Worm (Caenorhabditis elegans) whole organism, early embryonic: Measurements from ENCODE around the gene cpt-2.

ENCODE experiments used
- B0310.2 ChIP-seq: sonication (generic microtip); optimal IDR thresholded peaks from 2 replicates; lab custom pipeline; 2016; ENCODE audit warnings: mild to moderate bottlenecking, missing genetic modification characterization, missing compliant biosample characterization
- F13C5.2 ChIP-seq: sonication (generic microtip); optimal IDR thresholded peaks from 2 replicates; lab custom pipeline; 2017; ENCODE audit warnings: mild to moderate bottlenecking, missing genetic modification characterization, inconsistent platforms, missing compliant biosample characterization
- aly-1 ChIP-seq: sonication (generic microtip); optimal IDR thresholded peaks from 2 replicates; lab custom pipeline; 2016; ENCODE audit warnings: missing genetic modification characterization, missing compliant biosample characterization
- ama-1 ChIP-seq: fragments of 150-350 bp; optimal IDR thresholded peaks from 2 replicates; lab custom pipeline; 2014
- ceh-13 ChIP-seq: fragments of 200-800 bp; sonication (Bioruptor generic); optimal IDR thresholded peaks from 2 replicates; lab custom pipeline; 2018; ENCODE audit warnings: mild to moderate bottlenecking, missing genetic modification characterization, missing compliant biosample characterization
- ceh-36 ChIP-seq: sonication (generic microtip); optimal IDR thresholded peaks from 2 replicates; lab custom pipeline; 2016; ENCODE audit warnings: missing genetic modification characterization, inconsistent platforms, missing compliant biosample characterization
- ets-7 ChIP-seq: sonication (generic microtip); optimal IDR thresholded peaks from 2 replicates; lab custom pipeline; 2016; ENCODE audit warnings: missing genotype, missing genetic modification characterization, missing compliant biosample characterization
- flt-1 ChIP-seq: fragments of 200-800 bp; sonication (Bioruptor generic); IDR thresholded peaks from 2 replicates; pipeline ENCODE4 v1.3.6; 2022; ENCODE audit warnings: missing genetic modification characterization, missing compliant biosample characterization
- hmbx-1 ChIP-seq: sonication (generic microtip); optimal IDR thresholded peaks from 2 replicates; lab custom pipeline; 2016; ENCODE audit warnings: mild to moderate bottlenecking, missing genetic modification characterization, missing compliant biosample characterization
- hmg-4 ChIP-seq: fragments of 200-800 bp; sonication (Bioruptor generic); optimal IDR thresholded peaks from 2 replicates; lab custom pipeline; 2018; ENCODE audit warnings: mild to moderate bottlenecking, missing genetic modification characterization, missing compliant biosample characterization
- hnd-1 ChIP-seq: sonication (generic microtip); optimal IDR thresholded peaks from 2 replicates; lab custom pipeline; 2016; ENCODE audit warnings: missing genetic modification characterization, missing compliant biosample characterization
- pes-1 ChIP-seq: fragments of 200-800 bp; sonication (Bioruptor generic); IDR thresholded peaks from 2 replicates; pipeline ENCODE4 v1.3.6; 2022; ENCODE audit warnings: missing genetic modification reagents, missing genetic modification characterization, missing compliant biosample characterization
- scrt-1 ChIP-seq: fragments of 200-800 bp; sonication (Bioruptor generic); IDR thresholded peaks from 2 replicates; pipeline ENCODE4 v1.3.6; 2022; ENCODE audit warnings: missing genetic modification characterization, missing compliant biosample characterization
- sea-1 ChIP-seq: fragments of 200-800 bp; sonication (Bioruptor generic); conservative IDR thresholded peaks from 2 replicates; pipeline ENCODE4 v1.3.6; 2022; ENCODE audit warnings: missing genetic modification characterization, missing compliant biosample characterization
- tbx-11 ChIP-seq: fragments of 200-800 bp; sonication (Bioruptor generic); IDR thresholded peaks from 2 replicates; pipeline ENCODE4 v1.3.6; 2022; ENCODE audit warnings: missing genetic modification characterization, missing compliant biosample characterization
- tbx-37 ChIP-seq: fragments of 200-800 bp; sonication (Bioruptor generic); conservative IDR thresholded peaks from 2 replicates; pipeline ENCODE4 v1.3.6; 2022; ENCODE audit warnings: missing genetic modification reagents, missing genetic modification characterization, missing compliant biosample characterization
- tra-4 ChIP-seq: sonication (generic microtip); optimal IDR thresholded peaks from 2 replicates; lab custom pipeline; 2017; ENCODE audit warnings: missing genetic modification characterization, missing compliant biosample characterization

cpt-2 gene

ce11 chrIV:11160707-11161106, 18.7 kb upstream of the cpt-2 start, which contains the start of gene C08F8.15:
Gene C08F8.15, minus strand, starts transcription at chrIV:11160807.
- no peak for TF ChIP-seq ceh-36 (tag; lab: Kevin White, UChicago)
- TF ChIP-seq tbx-37 = no peak
- no peak for TF ChIP-seq ceh-13
- no peak for TF ChIP-seq ama-1 (lab: Kevin White, UChicago)
- no peak for TF ChIP-seq hmg-4 (GFP tag; lab: Kevin White, UChicago)
- no peak for TF ChIP-seq tra-4 (tag; lab: Kevin White, UChicago)
- TF ChIP-seq hnd-1 (tag; lab: Kevin White, UChicago) = no peak
- no peak for TF ChIP-seq scrt-1 (GFP tag; lab: Robert Waterston, UW)
- TF ChIP-seq pes-1 (GFP tag; lab: Robert Waterston, UW) = no peak
- no peak for TF ChIP-seq aly-1 (tag; lab: Kevin White, UChicago)
- TF ChIP-seq F13C5.2 (tag; lab: Kevin White, UChicago) = no peak

- no peak for TF ChIP-seq sea-1 (GFP tag; lab: Robert Waterston, UW)
- no peak for TF ChIP-seq pes-1 (GFP tag; lab: Robert Waterston, UW)
- TF ChIP-seq ceh-13 = no peak
Observed at ce11 chrIV:11162451-11162850, 17.0 kb upstream of the cpt-2 start, which contains the start of gene fbxb-9. Gene fbxb-9, minus strand, starts transcription at chrIV:11162551.

ce11 chrIV:11164831-11165230, 14.6 kb upstream of the cpt-2 start, which contains the start of gene C08F8.6:
Gene C08F8.6, minus strand, starts transcription at chrIV:11164931.
- no peak for TF ChIP-seq ets-7 (tag; lab: Kevin White, UChicago)
- TF ChIP-seq aly-1 (tag; lab: Kevin White, UChicago) = no peak
- TF ChIP-seq hmg-4 (GFP tag; lab: Kevin White, UChicago) = no peak
- TF ChIP-seq pes-1 (GFP tag; lab: Robert Waterston, UW) = no peak
- no peak for TF ChIP-seq ceh-13
- TF ChIP-seq scrt-1 (GFP tag; lab: Robert Waterston, UW) = no peak
- no peak for TF ChIP-seq tbx-11
- no peak for TF ChIP-seq hnd-1 (tag; lab: Kevin White, UChicago)
- no peak for TF ChIP-seq B0310.2 (tag; lab: Kevin White, UChicago)
- no peak for TF ChIP-seq ama-1 (lab: Kevin White, UChicago)
- no peak for TF ChIP-seq flt-1 (GFP tag; lab: Robert Waterston, UW)
- TF ChIP-seq ceh-36 (tag; lab: Kevin White, UChicago) = no peak
- no peak for TF ChIP-seq hmbx-1 (tag; lab: Kevin White, UChicago)
- TF ChIP-seq tra-4 (tag; lab: Kevin White, UChicago) = no peak
- no peak for TF ChIP-seq F13C5.2 (tag; lab: Kevin White, UChicago)
- no peak for TF ChIP-seq sea-1 (GFP tag; lab: Robert Waterston, UW)
- no peak for TF ChIP-seq tbx-37

- TF ChIP-seq B0310.2 (tag; lab: Kevin White, UChicago) = no peak
Observed at ce11 chrIV:11169652-11170051, 9.8 kb upstream of the cpt-2 start, which contains the start of gene nhr-67. Gene nhr-67, plus strand, starts transcription at chrIV:11169748.

ce11 chrIV:11174772-11175171, 4.7 kb upstream of the cpt-2 start:
- TF ChIP-seq ceh-36 (tag; lab: Kevin White, UChicago) = no peak
- no peak for TF ChIP-seq sea-1 (GFP tag; lab: Robert Waterston, UW)
- no peak for TF ChIP-seq aly-1 (tag; lab: Kevin White, UChicago)
- TF ChIP-seq hmg-4 (GFP tag; lab: Kevin White, UChicago) = no peak

ce11 chrIV:11176967-11177366, 2.5 kb upstream of the cpt-2 start, which contains the start of gene rap-3:
Gene rap-3, plus strand, starts transcription at chrIV:11177267.
- TF ChIP-seq aly-1 (tag; lab: Kevin White, UChicago) (no peak), tbx-37 (no peak), ceh-36 (tag; lab: Kevin White, UChicago) (no peak), hnd-1 (tag; lab: Kevin White, UChicago) (no peak), hmbx-1 (tag; lab: Kevin White, UChicago) (no peak), ama-1 (lab: Kevin White, UChicago) (no peak), hmg-4 (GFP tag; lab: Kevin White, UChicago) (no peak), flt-1 (GFP tag; lab: Robert Waterston, UW) (no peak), tbx-11 (no peak), sea-1 (GFP tag; lab: Robert Waterston, UW) (no peak), ceh-13 (no peak), F13C5.2 (tag; lab: Kevin White, UChicago) (no peak), ets-7 (tag; lab: Kevin White, UChicago) (no peak), scrt-1 (GFP tag; lab: Robert Waterston, UW) (no peak), tra-4 (tag; lab: Kevin White, UChicago) (no peak), B0310.2 (tag; lab: Kevin White, UChicago) (no peak), pes-1 (GFP tag; lab: Robert Waterston, UW) (no peak)

ce11 chrIV:11178495-11178894, 950 bp upstream of the cpt-2 start, which contains the start of gene C08F8.9:
Gene C08F8.9, minus strand, starts transcription at chrIV:11178595.
- TF ChIP-seq B0310.2 (tag; lab: Kevin White, UChicago) (no peak), tra-4 (tag; lab: Kevin White, UChicago) (no peak), hmg-4 (GFP tag; lab: Kevin White, UChicago) (no peak), hmbx-1 (tag; lab: Kevin White, UChicago) (no peak), tbx-37 (no peak), sea-1 (GFP tag; lab: Robert Waterston, UW) (no peak), pes-1 (GFP tag; lab: Robert Waterston, UW) (no peak)

ce11 chrIV:11180077-11180476, 632 bp downstream of the cpt-2 start:
- TF ChIP-seq scrt-1 (GFP tag; lab: Robert Waterston, UW) (no peak), ceh-36 (tag; lab: Kevin White, UChicago) (no peak), hmbx-1 (tag; lab: Kevin White, UChicago) (no peak), flt-1 (GFP tag; lab: Robert Waterston, UW) (no peak), ama-1 (lab: Kevin White, UChicago) (no peak), ceh-13 (no peak), tra-4 (tag; lab: Kevin White, UChicago) (no peak), tbx-37 (no peak), F13C5.2 (tag; lab: Kevin White, UChicago) (no peak), B0310.2 (tag; lab: Kevin White, UChicago) (no peak), aly-1 (tag; lab: Kevin White, UChicago) (no peak), hnd-1 (tag; lab: Kevin White, UChicago) (no peak), tbx-11 (no peak), ets-7 (tag; lab: Kevin White, UChicago) (no peak), hmg-4 (GFP tag; lab: Kevin White, UChicago) (no peak), pes-1 (GFP tag; lab: Robert Waterston, UW) (no peak)
